Fruit fly (Drosophila melanogaster) whole organism, embryonic: ENCODE results near the gene CG12521.

Experiments used
- Aef1 ChIP-seq: fragments of 200-800 bp; sonication (Bioruptor generic); IDR thresholded peaks from 3 replicates; pipeline ENCODE4 v1.3.6; 2022; ENCODE audit warnings: missing biosample characterization, missing genetic modification characterization
- Atf6 ChIP-seq: fragments of 200-800 bp; sonication (Bioruptor generic); IDR thresholded peaks from 2 replicates; pipeline ENCODE4 v1.3.6; 2022; ENCODE audit warnings: missing biosample characterization, missing genetic modification characterization
- CG10959 ChIP-seq: fragments of 200-800 bp; sonication (Bioruptor generic); IDR thresholded peaks from 2 replicates; pipeline ENCODE4 v1.3.6; 2022; ENCODE audit warnings: missing biosample characterization, missing genetic modification characterization
- CG11398 ChIP-seq: fragments of 200-800 bp; sonication (Bioruptor generic); optimal IDR thresholded peaks from 2 replicates; lab custom pipeline; 2016; ENCODE audit warnings: missing biosample characterization, missing genetic modification characterization
- CG13296 ChIP-seq: fragments of 200-800 bp; sonication (Bioruptor generic); optimal IDR thresholded peaks from 3 replicates; lab custom pipeline; 2018; ENCODE audit warnings: missing biosample characterization, mild to moderate bottlenecking, missing genetic modification characterization
- CG14441 ChIP-seq: fragments of 200-800 bp; sonication (Bioruptor generic); IDR thresholded peaks from 2 replicates; pipeline ENCODE4 v1.3.6; 2022; ENCODE audit warnings: missing biosample characterization, missing genetic modification characterization
- CG1602 ChIP-seq: fragments of 200-800 bp; sonication (Bioruptor generic); optimal IDR thresholded peaks from 3 replicates; lab custom pipeline; 2016; ENCODE audit warnings: missing biosample characterization, missing genetic modification characterization
- CG2120 ChIP-seq: fragments of 200-800 bp; sonication (Bioruptor generic); optimal IDR thresholded peaks from 3 replicates; lab custom pipeline; 2016; ENCODE audit warnings: missing biosample characterization, missing genetic modification characterization
- CG2889 ChIP-seq: fragments of 200-800 bp; sonication (Bioruptor generic); IDR thresholded peaks from 3 replicates; pipeline ENCODE4 v1.3.6; 2022; ENCODE audit warnings: missing biosample characterization, missing genetic modification characterization
- CG30020 ChIP-seq: fragments of 200-800 bp; optimal IDR thresholded peaks from 2 replicates; lab custom pipeline; 2019; ENCODE audit warnings: missing biosample characterization, mild to moderate bottlenecking, missing genetic modification characterization, moderate library complexity
- CG32767 ChIP-seq: fragments of 200-800 bp; sonication (Bioruptor generic); IDR thresholded peaks from 2 replicates; pipeline ENCODE4 v1.3.6; 2022; ENCODE audit warnings: missing biosample characterization, missing genetic modification characterization
- CG34422 ChIP-seq: fragments of 200-800 bp; sonication (Bioruptor generic); IDR thresholded peaks from 3 replicates; pipeline ENCODE4 v1.3.6; 2022; ENCODE audit warnings: missing biosample characterization, missing genetic modification characterization
- CG3847 ChIP-seq: fragments of 200-800 bp; sonication (Bioruptor generic); IDR thresholded peaks from 2 replicates; pipeline ENCODE4 v1.3.6; 2022; ENCODE audit warnings: missing biosample characterization, missing genetic modification characterization
- CG4730 ChIP-seq: fragments of 200-800 bp; sonication (Bioruptor generic); IDR thresholded peaks from 2 replicates; pipeline ENCODE4 v1.3.6; 2022; ENCODE audit warnings: missing biosample characterization, missing genetic modification characterization
- CG5245 ChIP-seq: fragments of 200-800 bp; sonication (Bioruptor generic); optimal IDR thresholded peaks from 3 replicates; lab custom pipeline; 2016; ENCODE audit warnings: missing biosample characterization, missing genetic modification characterization
- CG7271 ChIP-seq: fragments of 200-800 bp; sonication (Bioruptor generic); optimal IDR thresholded peaks from 2 replicates; lab custom pipeline; 2018; ENCODE audit warnings: missing biosample characterization, mild to moderate bottlenecking, missing genetic modification characterization, moderate library complexity
- CG7786 ChIP-seq: fragments of 200-800 bp; sonication (Bioruptor generic); optimal IDR thresholded peaks from 2 replicates; lab custom pipeline; 2016; ENCODE audit warnings: missing biosample characterization, missing genetic modification characterization
- CG9797 ChIP-seq: fragments of 200-800 bp; sonication (Bioruptor generic); optimal IDR thresholded peaks from 3 replicates; lab custom pipeline; 2018; ENCODE audit warnings: missing biosample characterization, mild to moderate bottlenecking, missing genetic modification characterization
- Camta ChIP-seq: fragments of 200-800 bp; sonication (Bioruptor generic); optimal IDR thresholded peaks from 2 replicates; lab custom pipeline; 2016; ENCODE audit warnings: missing biosample characterization, missing genetic modification characterization
- CkIIα-i1 ChIP-seq: fragments of 200-800 bp; sonication (Bioruptor generic); IDR thresholded peaks from 2 replicates; pipeline ENCODE4 v1.3.6; 2022; ENCODE audit warnings: missing biosample characterization, missing genetic modification characterization
- E2f2 ChIP-seq: fragments of 200-800 bp; sonication (Bioruptor generic); IDR thresholded peaks from 2 replicates; pipeline ENCODE4 v1.3.6; 2022; ENCODE audit warnings: missing biosample characterization, missing genetic modification characterization
- Gug ChIP-seq: fragments of 200-800 bp; sonication (Bioruptor generic); IDR thresholded peaks from 4 replicates; pipeline ENCODE4 v1.3.6; 2022; ENCODE audit warnings: missing biosample characterization, missing genetic modification characterization
- Hmr ChIP-seq: fragments of 200-800 bp; sonication (Bioruptor generic); optimal IDR thresholded peaks from 3 replicates; lab custom pipeline; 2017; ENCODE audit warnings: mild to moderate bottlenecking, missing biosample characterization, missing genetic modification reagents, missing genetic modification characterization
- Lpt ChIP-seq: fragments of >200 bp; optimal IDR thresholded peaks from 2 replicates; lab custom pipeline; 2018; ENCODE audit warnings: missing biosample characterization, missing genetic modification characterization
- Mrtf ChIP-seq: fragments of 200-800 bp; sonication (Bioruptor generic); IDR thresholded peaks from 3 replicates; pipeline ENCODE4 v1.3.6; 2022; ENCODE audit warnings: missing biosample characterization, missing genetic modification characterization
- Oli ChIP-seq: fragments of 200-800 bp; sonication (Bioruptor generic); optimal IDR thresholded peaks from 2 replicates; lab custom pipeline; 2018; ENCODE audit warnings: missing biosample characterization, mild to moderate bottlenecking, missing genetic modification characterization, moderate library complexity
- Usf ChIP-seq: fragments of 200-800 bp; sonication (Bioruptor generic); optimal IDR thresholded peaks from 2 replicates; lab custom pipeline; 2017; ENCODE audit warnings: missing genotype, missing biosample characterization, missing genetic modification characterization
- ase ChIP-seq: fragments of 200-800 bp; sonication (Bioruptor generic); IDR thresholded peaks from 3 replicates; pipeline ENCODE4 v1.3.6; 2022; ENCODE audit warnings: missing biosample characterization, missing genetic modification characterization
- bbx ChIP-seq: fragments of 200-800 bp; sonication (Bioruptor generic); IDR thresholded peaks from 2 replicates; pipeline ENCODE4 v1.3.6; 2022; ENCODE audit warnings: missing biosample characterization, missing genetic modification characterization; ENCODE audit not compliant: partially characterized antibody
- bowl ChIP-seq: fragments of 200-800 bp; sonication (Bioruptor generic); IDR thresholded peaks from 2 replicates; pipeline ENCODE4 v1.3.6; 2022; ENCODE audit warnings: missing biosample characterization, missing genetic modification characterization
- bsh ChIP-seq, 2 experiments: fragments of 200-800 bp; sonication (Bioruptor generic); optimal IDR thresholded peaks; 2 replicates each; lab custom pipeline; 2017 to 2018; ENCODE audit warnings: mild to moderate bottlenecking in 2 of 2, missing biosample characterization in 2 of 2, missing genetic modification characterization in 2 of 2, moderate library complexity in 1 of 2
- cad ChIP-seq: fragments of >200 bp; optimal IDR thresholded peaks from 2 replicates; lab custom pipeline; 2017; ENCODE audit warnings: missing biosample characterization, missing genetic modification characterization
- cas ChIP-seq: fragments of 200-800 bp; sonication (Bioruptor generic); IDR thresholded peaks from 2 replicates; pipeline ENCODE4 v1.3.6; 2022; ENCODE audit warnings: missing biosample characterization, missing genetic modification characterization
- cg ChIP-seq: fragments of 200-800 bp; sonication (Bioruptor generic); optimal IDR thresholded peaks from 3 replicates; lab custom pipeline; 2019; ENCODE audit warnings: missing biosample characterization, mild to moderate bottlenecking, missing genetic modification characterization, moderate library complexity
- chif ChIP-seq, 2 experiments: fragments of 200-800 bp; sonication (Bioruptor generic); optimal IDR thresholded peaks; 3 replicates each; lab custom pipeline; 2016; ENCODE audit warnings: missing biosample characterization in 2 of 2, missing genetic modification characterization in 2 of 2
- chm ChIP-seq: fragments of 200-800 bp; sonication (Bioruptor generic); IDR thresholded peaks from 2 replicates; pipeline ENCODE4 v1.3.6; 2022; ENCODE audit warnings: missing biosample characterization, missing genetic modification characterization
- dimm ChIP-seq: fragments of 200-800 bp; sonication (Bioruptor generic); IDR thresholded peaks from 2 replicates; pipeline ENCODE4 v1.3.6; 2022; ENCODE audit warnings: missing biosample characterization, missing genetic modification characterization
- emc ChIP-seq: fragments of 200-800 bp; sonication (Bioruptor generic); optimal IDR thresholded peaks from 2 replicates; lab custom pipeline; 2016; ENCODE audit warnings: missing biosample characterization, missing genetic modification characterization
- fd96Cb ChIP-seq: fragments of 200-800 bp; sonication (Bioruptor generic); optimal IDR thresholded peaks from 2 replicates; lab custom pipeline; 2018; ENCODE audit warnings: missing biosample characterization, mild to moderate bottlenecking, missing genetic modification characterization, moderate library complexity
- fu2 ChIP-seq: fragments of 200-800 bp; sonication (Bioruptor generic); optimal IDR thresholded peaks from 2 replicates; lab custom pipeline; 2016; ENCODE audit warnings: missing biosample characterization, missing genetic modification characterization
- gfzf ChIP-seq: fragments of 200-800 bp; sonication (Bioruptor generic); optimal IDR thresholded peaks from 2 replicates; lab custom pipeline; 2016; ENCODE audit warnings: missing biosample characterization, mild to moderate bottlenecking, missing genetic modification characterization, moderate library complexity
- ken ChIP-seq: fragments of 200-800 bp; sonication (Bioruptor generic); IDR thresholded peaks from 3 replicates; pipeline ENCODE4 v1.3.6; 2022; ENCODE audit warnings: missing biosample characterization, missing genetic modification characterization
- oc ChIP-seq: fragments of 200-800 bp; sonication (Bioruptor generic); optimal IDR thresholded peaks from 2 replicates; lab custom pipeline; 2018; ENCODE audit warnings: missing biosample characterization, mild to moderate bottlenecking, missing genetic modification characterization, moderate library complexity
- pan ChIP-seq, 4 experiments: fragments of >200 bp in 3 of 4; fragments of 200-800 bp in 1 of 4; sonication (Bioruptor generic) in 1 of 4; optimal IDR thresholded peaks in 3 of 4; IDR thresholded peaks in 1 of 4; 2 replicates each; pipeline versions ENCODE4 v1.3.6 to Lab custom; 2017 to 2022; ENCODE audit warnings: missing biosample characterization in 2 of 4, missing genetic modification characterization in 2 of 4, mixed read lengths in 1 of 4
- sens ChIP-seq: fragments of 200-800 bp; sonication (Bioruptor generic); peaks from one replicate; lab custom pipeline; 2016; ENCODE audit warnings: missing biosample characterization, missing genetic modification characterization
- sna ChIP-seq: fragments of 200-800 bp; sonication (Bioruptor generic); IDR thresholded peaks from 2 replicates; pipeline ENCODE4 v1.3.6; 2022; ENCODE audit warnings: missing biosample characterization, missing genetic modification characterization; ENCODE audit not compliant: partially characterized antibody
- tna ChIP-seq: fragments of 200-800 bp; sonication (Bioruptor generic); IDR thresholded peaks from 2 replicates; pipeline ENCODE4 v1.3.6; 2022; ENCODE audit warnings: missing biosample characterization, missing genetic modification characterization; ENCODE audit not compliant: partially characterized antibody
- trem ChIP-seq: fragments of 200-800 bp; optimal IDR thresholded peaks from 3 replicates; lab custom pipeline; 2019; ENCODE audit warnings: missing biosample characterization, mild to moderate bottlenecking, missing genetic modification characterization, moderate library complexity
- vfl ChIP-seq: fragments of 200-800 bp; sonication (Bioruptor generic); optimal IDR thresholded peaks from 2 replicates; lab custom pipeline; 2016; ENCODE audit warnings: missing biosample characterization, missing genetic modification characterization

CG12521 gene

dm6 chr3L:11819639-11820456 lies 27.8 kb downstream of the CG12521 start (continued):
- peak; percentile 29; the same call in 1 of the 4 replicates for TF ChIP-seq Gug (GFP tag; lab: Robert Waterston, UW)
- no peak for TF ChIP-seq CG7271 (tag; lab: Kevin White, UChicago)
- no peak for TF ChIP-seq bbx (GFP tag; lab: Robert Waterston, UW)
- no peak; the same call in 2 of the 3 replicates for TF ChIP-seq Aef1 (GFP tag; lab: Robert Waterston, UW)
- peak; percentile 55; the same call in 1 of the 2 replicates for TF ChIP-seq chm (GFP tag; lab: Robert Waterston, UW)
- TF ChIP-seq E2f2 (GFP tag; lab: Robert Waterston, UW): peak; percentile 32; the same call in 1 of the 2 replicates
- TF ChIP-seq Usf (GFP tag; lab: Kevin White, UChicago): no peak
- no peak for TF ChIP-seq fd96Cb (tag; lab: Kevin White, UChicago)
- no peak for TF ChIP-seq CG34422 (GFP tag; lab: Robert Waterston, UW)
- TF ChIP-seq gfzf (GFP tag; lab: Kevin White, UChicago): no peak
- peak; percentile 16 for TF ChIP-seq oc
- peak; percentile 25 for TF ChIP-seq trem (tag; lab: Kevin White, UChicago)
- TF ChIP-seq CG14441 (GFP tag; lab: Robert Waterston, UW): peak; percentile 58; the same call in 1 of the 2 replicates
- no peak for TF ChIP-seq CG9797 (GFP tag; lab: Kevin White, UChicago)
- peak; percentile 17 for TF ChIP-seq Oli
- no peak for TF ChIP-seq emc
- TF ChIP-seq tna: peak; percentile 13; the same call in 1 of the 2 replicates
- TF ChIP-seq bsh (GFP tag; optimal IDR thresholded peaks at IDR 0.05; lab: Kevin White, UChicago): peak; percentile 34 to 42
- TF ChIP-seq sna (GFP tag; lab: Robert Waterston, UW): no peak
- peak; percentile 29 for TF ChIP-seq Hmr (GFP tag; lab: Kevin White, UChicago)
- TF ChIP-seq cg (GFP tag; lab: Kevin White, UChicago): peak; percentile 86
- no peak for TF ChIP-seq CG5245 (GFP tag; lab: Kevin White, UChicago)
- no peak for TF ChIP-seq CG10959 (GFP tag; lab: Robert Waterston, UW)
- no peak for TF ChIP-seq Lpt (GFP tag; lab: Kevin White, UChicago)
- no peak for TF ChIP-seq Mrtf (GFP tag; lab: Robert Waterston, UW)
- peak; percentile 72 for TF ChIP-seq sens
- TF ChIP-seq bowl (GFP tag; lab: Robert Waterston, UW): no peak
- TF ChIP-seq vfl (GFP tag; lab: Kevin White, UChicago): no peak
- TF ChIP-seq CG11398 (GFP tag; lab: Kevin White, UChicago): no peak
- peak; percentile 11 for TF ChIP-seq CG1602
- TF ChIP-seq CG13296 (GFP tag; lab: Kevin White, UChicago): no peak
- TF ChIP-seq CkIIα-i1: no peak
- TF ChIP-seq dimm (GFP tag; lab: Robert Waterston, UW): no peak
- TF ChIP-seq chif (GFP tag; optimal IDR thresholded peaks at IDR 0.05; lab: Kevin White, UChicago): peak in 1 of 2 experiments; percentile 12
- peak; percentile 55; the same call in 1 of the 3 replicates for TF ChIP-seq ase
- no peak for TF ChIP-seq ken (GFP tag; lab: Robert Waterston, UW)
- TF ChIP-seq Camta (GFP tag; lab: Kevin White, UChicago): peak; percentile 24
- no peak for TF ChIP-seq pan (optimal IDR thresholded peaks at IDR 0.05; lab: Kevin White, UChicago)
- peak in 1 of 2 experiments; percentile 74 for TF ChIP-seq pan (GFP tag; optimal IDR thresholded peaks at IDR 0.05 in 1 of 2, IDR thresholded peaks at IDR 0.05 in 1 of 2)
- peak; percentile 63 for TF ChIP-seq CG2120 (GFP tag; lab: Kevin White, UChicago)
- no peak for TF ChIP-seq cad (GFP tag; lab: Kevin White, UChicago)
- TF ChIP-seq CG30020 (tag; lab: Kevin White, UChicago): no peak
- TF ChIP-seq CG2889: no peak
- no peak for TF ChIP-seq CG3847
- TF ChIP-seq cas: no peak
- no peak for TF ChIP-seq CG7786 (GFP tag; lab: Kevin White, UChicago)
- 0 out of 2 replicates have a peak, but pooled peaks have one; percentile 32 for TF ChIP-seq CG32767
- TF ChIP-seq Atf6 (GFP tag; lab: Robert Waterston, UW): peak; percentile 70
- TF ChIP-seq fu2: peak; percentile 1
- TF ChIP-seq CG4730 (GFP tag; lab: Robert Waterston, UW): no peak
